Fruit fly (Drosophila melanogaster): Measurements from ENCODE around the gene CG44004.

DNA sequence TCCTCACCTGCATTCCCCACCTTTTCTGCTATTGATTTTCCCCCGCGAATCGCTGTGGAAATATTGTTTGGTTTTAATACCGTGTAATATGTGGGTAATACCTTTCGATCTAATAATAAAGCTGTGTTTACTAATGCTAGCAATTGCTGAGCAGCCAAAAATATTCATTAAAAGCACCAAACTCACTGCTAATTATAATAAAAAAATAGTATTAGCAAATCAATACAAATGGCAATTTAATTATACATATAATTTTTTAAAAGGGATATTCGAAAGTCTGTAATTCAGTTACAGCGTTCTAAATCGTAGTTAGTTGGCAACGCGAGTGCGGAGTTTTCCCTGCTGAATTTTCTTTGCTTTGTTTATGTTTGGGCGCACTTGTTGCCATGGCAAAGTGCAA, 20.2 kb upstream of the CG44004 start:
- TF ChIP-seq usp (GFP tag; optimal IDR thresholded peaks at IDR 0.05) = no peak
- no peak for TF ChIP-seq psq (optimal IDR thresholded peaks at IDR 0.05)
- no peak for TF ChIP-seq CG8478 (optimal IDR thresholded peaks at IDR 0.05)

Measured in whole organism.